Fruit fly (Drosophila melanogaster): ENCODE results near the gene kay.

dm6 chr3R:29762297-29762696 lies 3.5 kb upstream of the kay start:
- TF ChIP-seq Dll (optimal IDR thresholded peaks at IDR 0.05) (no peak), CG8478 (optimal IDR thresholded peaks at IDR 0.05) (no peak), EcR (GFP tag; optimal IDR thresholded peaks at IDR 0.05) (no peak)

Measured in whole organism.